Fruit fly (Drosophila melanogaster) ovary, adult (tissue): Measurements from ENCODE around the gene kud.

Experiments
- CG17801 ChIP-seq: fragments of 200-800 bp; optimal IDR thresholded peaks from 2 replicates; lab custom pipeline; 2019; ENCODE audit warnings: missing biosample characterization, mild to moderate bottlenecking, missing genetic modification characterization, moderate library complexity; ENCODE audit not compliant: partially characterized antibody

kud gene

DNA sequence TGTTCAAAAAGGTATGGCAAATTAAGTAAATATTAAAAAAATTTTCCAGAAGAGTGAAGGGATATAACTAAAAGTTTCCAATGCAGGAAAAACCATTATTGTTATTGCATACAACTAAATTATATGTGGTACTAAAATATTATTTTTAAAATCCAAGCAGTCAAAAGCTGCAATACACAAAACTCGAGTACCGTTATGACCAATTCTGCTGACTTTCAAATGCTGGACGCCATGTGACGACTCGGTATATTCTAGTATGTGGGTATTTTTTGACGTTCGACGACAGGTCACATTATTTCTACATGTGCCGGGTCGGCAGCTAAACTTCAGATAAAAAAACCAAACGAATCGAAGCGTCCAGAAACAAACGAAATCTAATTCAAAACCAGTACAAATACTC is 36.7 kb downstream of the kud start:
- no peak for TF ChIP-seq CG17801

DNA sequence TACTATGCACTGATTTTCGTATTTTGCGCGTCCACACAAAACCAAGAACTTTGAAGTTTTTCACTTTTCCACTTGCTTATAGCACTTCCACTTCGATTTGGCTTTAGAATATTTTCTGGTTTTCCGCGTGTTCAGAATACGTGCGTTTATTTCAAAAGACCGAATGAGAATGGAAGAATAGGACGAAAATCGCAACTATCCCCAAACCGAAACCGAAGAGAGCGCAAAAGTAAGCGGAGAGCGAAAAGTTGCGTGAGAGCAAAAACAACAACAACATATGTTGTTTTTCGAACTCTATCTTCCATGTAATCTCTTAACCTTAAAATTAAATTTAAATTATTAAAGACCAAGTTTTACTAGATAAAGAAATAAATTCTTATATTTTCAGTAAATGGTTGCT is 37.2 kb downstream of the kud start, which contains the start of gene CG9674:
Gene CG9674, minus strand, starts transcription at position 174 of the 400 bp plus-strand sequence.
- TF ChIP-seq CG17801: peak; percentile 16

DNA sequence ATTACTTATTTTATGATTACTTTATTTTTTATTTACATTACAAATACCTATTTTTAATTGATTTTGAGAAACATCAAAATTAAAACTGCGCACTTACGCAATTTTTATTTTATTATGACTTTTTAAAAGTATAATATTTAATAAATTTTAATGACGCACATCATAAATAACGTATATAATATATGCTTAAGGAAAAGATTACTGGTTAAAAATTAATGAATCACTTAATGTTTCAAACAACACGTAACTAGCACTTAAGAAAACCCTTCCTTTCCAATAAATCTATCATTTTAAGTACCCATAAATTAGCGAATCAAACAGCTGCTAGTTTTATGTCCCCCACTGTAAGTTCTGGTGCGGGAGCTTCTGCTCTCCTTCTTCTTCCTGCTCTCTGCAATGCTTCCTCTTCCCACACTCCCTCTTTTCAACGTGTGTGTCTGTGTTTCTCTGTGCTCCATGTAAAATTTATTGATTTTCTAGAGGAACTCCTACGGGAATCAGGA is 37.9 kb downstream of the kud start:
- TF ChIP-seq CG17801: no peak

DNA sequence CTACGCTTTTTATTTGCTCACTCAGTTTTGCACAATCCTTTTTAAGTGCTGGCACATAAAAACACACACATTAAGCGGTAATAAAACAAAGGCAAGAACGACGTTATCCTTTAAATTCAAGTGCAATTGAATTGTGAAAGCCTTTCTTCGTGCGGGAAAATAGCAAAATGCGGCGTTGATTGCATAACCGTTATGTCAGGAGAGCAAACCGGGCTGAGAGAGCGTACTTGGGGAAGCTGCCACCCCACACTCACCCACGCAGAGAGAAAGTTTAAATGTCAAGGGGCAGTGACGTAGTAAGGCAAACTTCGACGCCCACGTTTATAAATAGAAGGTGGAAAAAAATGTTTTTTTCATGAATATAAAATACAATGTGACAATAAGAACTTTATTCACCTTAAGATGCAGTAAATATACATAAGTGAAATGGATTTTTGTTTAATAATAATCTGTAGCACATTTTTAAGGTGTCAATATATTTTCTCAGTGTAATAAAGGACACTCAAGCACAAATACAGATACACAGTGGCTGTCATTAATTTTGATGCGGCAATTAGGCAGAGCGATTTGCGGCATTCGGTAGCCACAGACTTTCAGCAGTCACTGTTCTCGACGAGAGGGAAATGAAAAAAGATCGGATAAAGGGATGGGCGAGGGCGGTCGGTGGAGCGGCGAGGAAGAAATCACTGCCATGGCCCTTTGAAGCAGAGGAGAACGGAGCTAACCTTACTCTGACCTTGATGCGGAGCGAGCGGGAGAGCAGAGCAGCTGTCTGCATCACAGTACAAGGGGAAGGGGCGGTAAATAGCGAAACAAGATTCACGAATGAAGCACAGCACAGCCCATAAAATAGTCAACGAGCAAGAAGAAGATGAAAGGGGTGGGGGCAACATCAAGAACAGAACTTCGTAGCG is 38.7 kb downstream of the kud start:
- TF ChIP-seq CG17801: no peak

DNA sequence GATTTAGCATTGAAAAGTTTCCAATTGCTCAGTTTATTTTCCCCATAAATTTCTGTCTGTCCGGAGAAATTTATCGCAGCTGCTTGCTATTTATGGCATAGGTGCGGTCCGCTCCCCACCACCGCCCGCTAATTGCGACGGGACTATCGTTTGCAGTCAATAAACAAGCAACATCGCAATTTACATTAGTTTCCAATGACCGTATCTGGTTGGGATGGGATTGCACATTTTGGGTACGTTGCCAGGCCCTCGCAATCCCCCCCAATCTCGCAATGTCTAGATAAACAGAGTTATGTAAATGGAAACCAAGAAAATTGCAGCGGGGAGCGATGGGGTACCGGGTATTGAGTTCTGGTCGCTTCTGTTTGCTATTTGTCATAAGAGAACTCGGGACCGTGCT is 40.2 kb downstream of the kud start, which contains the start of gene nudC:
Gene nudC, plus strand, starts transcription at position 368 of the 400 bp plus-strand sequence.
- TF ChIP-seq CG17801: no peak

DNA sequence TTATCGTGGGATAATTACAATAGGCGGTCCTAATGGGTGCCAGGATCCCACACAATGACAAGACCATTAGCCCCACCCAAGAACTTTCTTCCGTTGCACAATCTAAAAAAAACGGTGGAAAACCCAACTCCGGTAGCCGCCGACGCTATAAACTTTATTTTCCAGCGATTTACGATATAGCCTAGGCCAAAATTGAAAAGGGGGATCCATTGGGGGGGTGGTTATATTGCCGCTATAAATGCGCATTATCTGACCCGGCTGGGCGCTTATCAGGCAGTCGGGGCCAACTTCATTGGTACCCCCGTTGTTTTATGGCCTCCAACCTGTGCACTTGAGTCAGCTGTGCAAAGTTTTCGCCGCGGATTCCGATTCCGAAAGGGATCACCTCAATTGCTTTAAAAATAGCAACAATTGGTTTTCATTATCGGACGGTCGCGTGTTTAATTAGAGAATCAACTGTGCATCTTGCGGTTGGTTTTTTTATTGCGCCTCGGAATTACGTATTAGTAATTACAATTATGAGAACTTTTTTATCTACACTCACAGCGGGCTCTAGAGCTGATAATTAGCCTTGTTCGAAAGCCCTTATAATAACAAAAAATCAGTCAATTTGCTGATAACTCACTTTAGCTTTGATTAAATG is 41.0 kb downstream of the kud start:
- TF ChIP-seq CG17801: peak; percentile 63

DNA sequence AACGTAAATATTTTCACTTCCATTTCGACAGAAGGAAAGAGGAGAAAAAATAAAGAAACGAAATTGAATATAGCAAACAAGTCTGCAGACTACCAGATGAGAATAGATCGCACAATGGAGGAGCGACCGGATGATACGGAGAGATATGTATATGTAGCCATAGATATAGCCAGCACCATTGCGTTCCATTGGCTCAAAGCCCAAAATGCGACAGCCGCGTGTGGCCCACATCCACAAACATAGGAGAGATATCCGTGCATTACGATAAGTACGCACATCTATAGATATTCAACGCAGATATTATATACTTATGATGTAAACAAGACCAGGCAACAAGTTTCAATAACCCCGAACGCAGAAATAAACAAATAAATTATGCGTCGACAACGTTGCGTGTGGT is 41.5 kb downstream of the kud start:
- TF ChIP-seq CG17801: no peak

DNA sequence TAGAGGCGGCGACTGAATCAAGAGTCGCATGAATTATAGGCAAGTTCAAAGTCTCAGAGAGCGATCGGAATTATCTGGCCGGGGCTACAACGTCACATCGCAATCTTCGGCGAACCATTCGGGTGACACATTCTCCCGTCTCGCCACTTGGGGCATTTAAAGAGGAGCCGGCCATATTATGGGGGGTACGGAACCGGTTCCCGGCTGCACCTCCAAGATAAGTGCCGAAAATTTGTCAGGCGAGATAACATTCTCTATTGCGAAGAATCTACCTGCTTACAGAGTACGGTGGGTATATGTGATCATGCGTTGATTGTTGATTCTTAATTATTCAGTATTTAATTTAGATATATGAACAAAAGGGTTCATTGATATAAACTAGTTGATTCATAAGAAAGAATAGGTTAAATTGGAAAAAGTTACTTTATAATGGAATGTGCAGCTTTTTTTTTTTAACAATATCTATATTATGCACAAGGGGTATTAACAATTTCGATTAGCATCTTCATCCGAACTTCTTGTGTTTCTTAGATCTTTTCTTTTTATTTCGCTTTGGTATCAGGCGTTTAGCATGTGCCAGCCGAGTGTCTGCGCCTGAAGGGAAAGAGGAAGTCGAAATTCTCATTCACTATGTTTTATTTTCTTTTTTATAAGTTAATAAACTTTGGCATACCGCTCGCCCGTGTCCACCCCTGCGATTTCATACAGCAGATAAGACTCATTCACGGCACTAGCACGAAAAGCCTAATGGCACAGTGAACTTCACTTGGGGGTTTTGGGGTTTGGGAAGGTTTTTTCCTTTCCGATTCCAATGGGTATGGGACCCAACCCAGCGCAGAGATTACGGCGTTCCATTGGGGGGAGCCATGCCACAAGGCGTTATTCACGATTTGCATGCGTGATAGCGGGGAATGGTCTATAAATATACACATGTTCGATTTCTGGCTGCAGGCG is 43.0 kb downstream of the kud start:
- TF ChIP-seq CG17801: no peak

DNA sequence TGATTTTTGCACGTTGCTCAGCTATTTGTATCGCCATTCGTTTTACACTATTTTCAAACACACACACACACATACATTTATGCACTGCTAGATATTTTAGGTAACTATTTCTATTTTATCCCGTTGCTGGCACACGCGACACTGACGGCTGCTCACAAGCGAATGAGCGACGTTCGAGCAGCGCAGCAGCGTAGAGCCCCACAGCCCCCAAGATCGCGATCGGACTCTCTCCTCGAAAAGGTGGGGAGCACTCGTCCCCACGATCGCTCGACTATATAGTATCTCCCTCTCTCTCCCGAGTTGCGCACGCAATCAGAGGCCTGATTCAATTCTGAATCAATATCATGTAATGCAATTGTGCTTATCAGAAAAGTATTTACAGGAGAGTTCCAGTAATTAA is 44.8 kb downstream of the kud start:
- TF ChIP-seq CG17801: peak; percentile 54

DNA sequence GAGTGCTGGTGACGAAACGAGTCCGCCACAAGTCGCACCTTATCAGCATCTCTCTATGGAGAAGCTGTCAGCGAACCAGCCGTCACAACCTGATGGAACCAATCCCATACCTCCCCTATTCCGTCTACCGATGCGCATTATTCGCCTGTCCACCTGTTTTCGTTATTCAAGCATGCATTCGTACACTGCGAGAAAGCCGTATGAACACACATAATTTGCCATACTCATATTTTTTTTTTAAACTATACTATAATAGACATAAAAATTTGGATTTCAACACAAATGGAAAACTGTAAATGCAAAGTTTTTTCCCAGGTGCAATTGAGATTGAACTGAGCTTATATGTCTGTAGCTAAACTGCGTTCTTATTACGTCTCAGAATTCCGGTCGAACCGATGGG is 48.2 kb downstream of the kud start:
- peak; percentile 15 for TF ChIP-seq CG17801
